Fruit fly (Drosophila melanogaster) ovary, adult (tissue): ENCODE results near the gene CG33108.

Experiments used
- CG17801 ChIP-seq: fragments of 200-800 bp; optimal IDR thresholded peaks from 2 replicates; lab custom pipeline; 2019; ENCODE audit warnings: missing biosample characterization, mild to moderate bottlenecking, missing genetic modification characterization, moderate library complexity; ENCODE audit not compliant: partially characterized antibody

The CG33108 gene

DNA sequence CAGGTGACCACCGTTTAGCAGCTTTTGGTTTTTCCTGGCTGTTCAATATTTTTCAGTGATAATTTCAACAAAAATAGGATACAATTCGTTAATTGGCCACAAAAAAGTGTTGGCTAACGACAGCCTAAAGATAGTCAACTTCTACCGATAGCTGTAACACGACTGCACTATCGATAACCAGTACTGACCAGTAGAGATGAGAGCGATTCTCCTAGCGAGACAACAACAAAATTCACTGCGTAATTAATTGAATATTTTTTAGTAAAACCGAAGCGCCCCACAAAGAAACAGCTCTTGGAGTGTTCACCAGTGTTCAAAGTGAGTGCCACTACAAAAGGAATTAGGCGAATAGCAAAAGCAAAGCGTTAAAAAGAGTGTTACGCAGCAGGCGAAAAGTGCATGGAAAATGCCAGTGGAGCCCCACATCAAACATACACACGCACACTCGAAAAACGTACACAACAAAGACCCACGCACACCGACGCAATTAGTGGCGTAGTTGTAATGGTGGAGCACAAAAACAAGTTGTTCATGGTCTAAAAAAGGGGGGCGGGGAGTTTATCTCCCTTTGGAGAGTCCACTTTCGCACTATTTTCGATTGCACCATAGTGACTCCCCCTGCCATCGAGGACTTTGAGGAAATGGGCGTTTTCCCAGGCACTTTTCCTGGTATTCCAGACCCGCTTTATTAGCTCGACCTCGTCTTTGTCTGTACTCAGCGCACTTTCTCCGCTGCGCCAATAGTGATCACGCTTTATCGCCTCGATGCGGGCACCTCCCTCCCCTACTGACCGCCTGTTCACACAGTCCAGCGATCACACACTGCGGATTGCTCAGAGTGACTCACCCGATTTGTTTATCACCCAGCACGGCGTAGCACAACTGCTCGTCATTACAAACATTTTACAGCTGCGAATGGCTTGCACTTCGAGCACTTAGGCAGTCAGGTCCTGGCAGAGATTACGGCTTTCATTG lies 2.3 kb upstream of the CG33108 start, which contains the start of the genes Epp and Rab7:
Gene Epp (minus strand): TSS at position 94 of the 975 bp plus-strand sequence.
Gene Rab7 (plus strand): TSS at position 186 of the 975 bp plus-strand sequence.
- peak; percentile 52 for TF ChIP-seq CG17801 (GFP tag; lab: Kevin White, UChicago)

DNA sequence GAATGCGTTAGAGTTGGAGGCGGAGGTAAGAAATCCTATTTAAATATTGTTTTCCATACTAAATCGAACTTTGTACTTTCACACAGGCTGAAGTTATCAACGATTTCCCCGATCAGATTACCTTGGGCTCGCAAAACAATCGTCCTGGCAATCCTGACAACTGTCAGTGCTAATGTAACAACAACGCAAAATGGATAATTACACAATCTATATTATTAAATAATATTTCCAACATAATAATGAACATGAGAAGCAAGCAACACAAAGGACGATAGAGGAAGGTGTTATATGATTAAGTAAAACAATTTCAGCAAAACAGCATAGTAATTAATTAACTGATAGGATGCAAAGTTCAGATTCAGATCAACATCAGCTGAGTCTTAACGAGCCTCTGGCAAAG lies 881 bp upstream of the CG33108 start:
- no peak for TF ChIP-seq CG17801 (GFP tag; lab: Kevin White, UChicago)

DNA sequence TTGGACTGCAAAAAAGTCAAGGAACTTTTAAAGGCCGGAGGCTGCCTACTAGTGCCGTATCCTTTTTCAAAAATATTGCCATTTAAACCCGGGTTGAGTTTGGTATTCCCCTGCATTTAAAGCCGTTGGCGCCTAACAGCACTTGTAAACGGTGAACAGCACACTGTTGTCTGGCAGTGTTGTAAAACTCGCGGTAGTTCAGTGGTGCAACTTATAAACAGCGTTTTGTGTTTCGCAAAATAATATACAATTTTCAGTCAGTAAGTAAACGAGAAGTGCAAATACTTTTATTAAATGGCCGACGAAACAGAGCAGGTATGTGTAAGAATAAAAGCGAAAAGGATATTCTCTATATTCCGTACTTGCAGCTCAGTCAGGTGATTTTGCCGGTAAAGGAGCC lies 765 bp downstream of the CG33108 start, which contains the start of gene LSm3:
Gene LSm3 (plus strand): TSS at position 39 of the 400 bp plus-strand sequence.
- TF ChIP-seq CG17801 (GFP tag; lab: Kevin White, UChicago), result peak; percentile 49

- no peak for TF ChIP-seq CG17801 (GFP tag; lab: Kevin White, UChicago)
Measured at dm6 chr3R:24001150-24001549, 5.7 kb downstream of the CG33108 start.

dm6 chr3R:24003948-24004347 lies 8.5 kb downstream of the CG33108 start:
- TF ChIP-seq CG17801 (GFP tag; lab: Kevin White, UChicago), result no peak

DNA sequence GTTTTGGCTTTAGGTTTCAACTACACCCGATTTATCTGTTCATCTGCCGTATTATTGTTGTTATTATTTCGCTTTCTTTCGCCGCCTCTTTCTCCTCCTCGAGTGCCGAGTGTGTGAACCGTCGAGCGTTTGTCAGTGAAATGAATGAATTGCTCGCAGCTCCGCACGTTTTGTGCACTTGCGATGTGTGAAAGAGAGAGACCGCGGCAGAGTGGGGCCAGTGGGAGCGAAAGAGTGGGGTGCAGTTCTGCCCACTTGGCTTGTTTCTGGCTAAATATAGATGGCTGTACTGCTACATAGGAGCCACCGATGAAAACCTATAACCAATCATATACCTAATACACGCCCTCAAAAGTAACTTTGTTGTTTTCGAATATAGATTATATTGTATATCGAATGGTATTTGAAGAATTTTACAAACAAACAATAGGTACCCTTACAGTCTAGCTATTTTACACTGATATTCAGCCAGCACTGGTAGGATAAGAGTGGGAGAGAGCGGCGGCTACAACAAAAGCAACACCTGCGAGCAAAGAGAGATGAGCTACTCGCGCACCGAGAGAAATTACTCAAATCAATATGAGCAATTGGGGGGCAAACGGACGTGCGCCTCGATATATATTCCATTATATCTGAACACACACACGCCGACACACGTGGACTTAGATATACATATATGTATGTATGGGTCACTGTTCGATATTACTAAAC lies 11.1 kb downstream of the CG33108 start:
- peak; percentile 14 for TF ChIP-seq CG17801 (GFP tag; lab: Kevin White, UChicago)

DNA sequence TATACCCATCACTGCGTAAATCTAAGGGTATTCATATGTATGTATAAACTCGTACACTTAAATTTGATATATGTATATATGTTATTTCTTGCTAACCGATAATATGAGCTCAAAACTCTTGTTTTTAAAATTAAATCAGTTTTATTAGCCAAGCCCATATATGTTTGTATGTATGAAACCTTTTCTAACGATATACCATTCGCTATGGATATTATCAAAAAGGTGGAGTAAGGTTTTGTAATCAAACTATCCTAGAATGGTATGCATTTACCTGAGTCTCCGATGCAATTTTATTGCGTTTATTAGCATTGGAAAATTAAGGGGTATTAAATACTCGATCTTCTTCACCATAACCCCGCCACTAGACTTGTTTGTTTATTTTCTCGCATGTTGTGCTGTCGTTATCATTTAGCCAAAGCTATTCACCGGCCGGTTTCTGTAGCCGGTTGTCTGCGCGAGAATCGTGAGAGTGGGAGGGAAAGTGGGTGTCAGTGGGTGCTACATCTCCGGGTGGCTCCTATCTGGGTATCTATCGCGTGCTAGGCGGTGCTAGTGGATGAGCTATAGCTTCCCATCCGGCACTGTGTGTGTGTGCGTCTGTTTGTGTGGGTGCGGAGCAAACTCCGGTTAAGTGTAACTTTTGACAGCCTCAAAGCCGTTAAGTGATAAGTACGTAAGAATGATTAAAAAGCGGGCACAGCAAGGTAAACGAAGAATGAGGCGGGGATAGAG lies 12.5 kb downstream of the CG33108 start:
- TF ChIP-seq CG17801 (GFP tag; lab: Kevin White, UChicago), result no peak

DNA sequence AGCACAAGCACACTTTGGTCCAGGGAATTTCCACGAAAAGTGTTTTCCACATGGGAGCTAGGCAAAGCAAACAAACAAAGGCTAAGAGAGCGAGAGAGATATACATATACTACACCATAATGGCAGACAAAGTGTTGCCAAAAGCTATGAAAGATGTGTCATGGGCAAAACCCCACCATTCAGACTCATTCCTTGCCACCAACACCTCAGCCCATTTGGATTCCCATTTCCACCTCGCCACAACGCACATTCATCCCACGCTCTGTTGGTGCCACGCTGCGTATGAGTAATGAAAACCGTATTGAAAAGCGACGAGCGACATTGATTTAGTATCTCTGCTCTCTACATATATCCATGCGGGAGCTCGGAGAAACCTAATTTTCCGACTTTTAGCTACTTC lies 13.4 kb downstream of the CG33108 start:
- TF ChIP-seq CG17801 (GFP tag; lab: Kevin White, UChicago), result no peak

- TF ChIP-seq CG17801 (GFP tag; lab: Kevin White, UChicago), result no peak
Measured at dm6 chr3R:24010637-24011214, 15.3 kb downstream of the CG33108 start.

- TF ChIP-seq CG17801 (GFP tag; lab: Kevin White, UChicago), result no peak
Measured at dm6 chr3R:24012038-24012693, 16.7 kb downstream of the CG33108 start.

dm6 chr3R:24014600-24014999 lies 19.1 kb downstream of the CG33108 start:
- TF ChIP-seq CG17801 (GFP tag; lab: Kevin White, UChicago), result no peak

DNA sequence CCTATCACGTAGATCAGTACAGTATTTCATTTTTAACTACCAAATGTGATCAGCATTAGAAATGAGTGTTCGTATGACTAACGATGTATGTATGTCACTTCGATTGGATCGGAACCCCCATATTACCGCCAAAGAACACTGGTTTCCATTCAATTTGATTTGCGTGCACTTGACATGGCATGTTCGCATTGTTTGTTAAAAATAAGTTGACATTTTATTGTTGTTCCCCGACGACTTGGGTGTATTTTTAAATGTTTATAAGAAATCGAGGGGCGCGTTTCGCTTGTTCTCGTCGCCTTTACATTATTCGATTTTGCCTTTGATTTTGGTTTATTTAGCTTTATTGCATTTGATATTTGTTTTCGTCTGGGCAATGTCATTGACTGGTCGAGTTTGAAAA lies 20.0 kb downstream of the CG33108 start:
- no peak for TF ChIP-seq CG17801 (GFP tag; lab: Kevin White, UChicago)

- no peak for TF ChIP-seq CG17801 (GFP tag; lab: Kevin White, UChicago)
Measured at dm6 chr3R:24015939-24016913, 20.8 kb downstream of the CG33108 start.
